Worm (Caenorhabditis elegans) whole organism, L4/young adult: ENCODE measurements around the gene aip-1.

ENCODE experiments used
- W03F9.2 ChIP-seq: fragments of 150-350 bp; optimal IDR thresholded peaks from 2 replicates; lab custom pipeline; 2014; ENCODE audit warnings: missing biosample characterization, missing genetic modification characterization
- him-1 ChIP-seq: sonication (generic microtip); optimal IDR thresholded peaks from 2 replicates; lab custom pipeline; 2016; ENCODE audit warnings: missing genotype, missing genetic modification reagents, missing genetic modification characterization, missing compliant biosample characterization

ce11 chrV:14023074-14023473 is 10.9 kb downstream of the aip-1 start, which contains the start of gene T08G5.15:
- TF ChIP-seq him-1 (no peak), W03F9.2 (no peak)
